Worm (Caenorhabditis elegans) whole organism, mixed stage, embryonic: Measurements from ENCODE around the gene C25E10.8.

Experiments
- M03D4.4 ChIP-seq: sonication (generic microtip); optimal IDR thresholded peaks from 2 replicates; lab custom pipeline; 2017; ENCODE audit warnings: mild to moderate bottlenecking, missing genetic modification characterization, missing compliant biosample characterization
- bed-3 ChIP-seq: fragments of 200-800 bp; sonication (Bioruptor generic); optimal IDR thresholded peaks from 3 replicates; lab custom pipeline; 2018; ENCODE audit warnings: mild to moderate bottlenecking, missing genetic modification characterization, moderate library complexity, missing compliant biosample characterization
- blmp-1 ChIP-seq: fragments of 150-350 bp; optimal IDR thresholded peaks from 2 replicates; lab custom pipeline; 2014; ENCODE audit warnings: missing biosample characterization, missing genetic modification characterization
- ceh-39 ChIP-seq: fragments of 150-350 bp; optimal IDR thresholded peaks from 2 replicates; lab custom pipeline; 2014; ENCODE audit warnings: missing biosample characterization, missing genetic modification characterization
- ceh-83 ChIP-seq: fragments of 200-800 bp; sonication (Bioruptor generic); optimal IDR thresholded peaks from 2 replicates; lab custom pipeline; 2018; ENCODE audit warnings: mild to moderate bottlenecking, missing genetic modification characterization, missing compliant biosample characterization
- ces-1 ChIP-seq: fragments of 150-350 bp; optimal IDR thresholded peaks from 2 replicates; lab custom pipeline; 2014; ENCODE audit warnings: missing biosample characterization, missing genetic modification reagents, missing genetic modification characterization
- drap-1 ChIP-seq: fragments of 200-800 bp; sonication (Bioruptor generic); optimal IDR thresholded peaks from 3 replicates; lab custom pipeline; 2018; ENCODE audit warnings: mild to moderate bottlenecking, missing genetic modification characterization, missing compliant biosample characterization
- elt-1 ChIP-seq: sonication (generic microtip); optimal IDR thresholded peaks from 2 replicates; lab custom pipeline; 2017; ENCODE audit warnings: missing genetic modification characterization, mild to moderate bottlenecking, missing compliant biosample characterization, antibody characterized with exemption, moderate library complexity, borderline replicate concordance; ENCODE audit not compliant: insufficient read depth
- elt-3 ChIP-seq: fragments of 150-350 bp; optimal IDR thresholded peaks from 2 replicates; lab custom pipeline; 2014; ENCODE audit warnings: missing biosample characterization, missing genetic modification characterization
- ham-2 ChIP-seq: fragments of 200-800 bp; sonication (Bioruptor generic); optimal IDR thresholded peaks from 2 replicates; lab custom pipeline; 2018; ENCODE audit warnings: mild to moderate bottlenecking, missing genetic modification characterization, missing compliant biosample characterization
- hlh-1 ChIP-seq: fragments of 150-350 bp; optimal IDR thresholded peaks from 2 replicates; lab custom pipeline; 2014; ENCODE audit warnings: missing biosample characterization, missing genetic modification reagents, missing genetic modification characterization
- lin-13 ChIP-seq: fragments of 150-350 bp; optimal IDR thresholded peaks from 2 replicates; lab custom pipeline; 2014; ENCODE audit warnings: missing biosample characterization, missing genetic modification characterization
- lin-32 ChIP-seq: fragments of 200-800 bp; sonication (Bioruptor generic); optimal IDR thresholded peaks from 2 replicates; lab custom pipeline; 2018; ENCODE audit warnings: mild to moderate bottlenecking, missing genetic modification characterization, missing compliant biosample characterization
- mab-5 ChIP-seq: fragments of 150-350 bp; optimal IDR thresholded peaks from 2 replicates; lab custom pipeline; 2014; ENCODE audit warnings: missing biosample characterization, missing genetic modification characterization
- mls-2 ChIP-seq: sonication (generic microtip); optimal IDR thresholded peaks from 2 replicates; lab custom pipeline; 2016; ENCODE audit warnings: mild to moderate bottlenecking, missing genetic modification characterization, moderate library complexity, missing compliant biosample characterization
- nhr-12 ChIP-seq: fragments of 150-350 bp; optimal IDR thresholded peaks from 2 replicates; lab custom pipeline; 2014; ENCODE audit warnings: missing biosample characterization, missing genetic modification characterization
- nhr-28 ChIP-seq: fragments of 150-350 bp; optimal IDR thresholded peaks from 2 replicates; lab custom pipeline; 2014; ENCODE audit warnings: missing biosample characterization, missing genetic modification characterization
- pha-4 ChIP-seq: fragments of 150-350 bp; optimal IDR thresholded peaks from 2 replicates; lab custom pipeline; 2018; ENCODE audit warnings: missing biosample characterization, missing genetic modification reagents, missing genetic modification characterization
- sem-2 ChIP-seq: fragments of 200-800 bp; sonication (Bioruptor generic); optimal IDR thresholded peaks from 2 replicates; lab custom pipeline; 2018; ENCODE audit warnings: mild to moderate bottlenecking, missing genetic modification characterization, missing compliant biosample characterization
- snpc-4 ChIP-seq: fragments of 150-350 bp; optimal IDR thresholded peaks from 2 replicates; lab custom pipeline; 2014; ENCODE audit warnings: missing biosample characterization, missing genetic modification characterization
- sptf-1 ChIP-seq: sonication (generic microtip); optimal IDR thresholded peaks from 2 replicates; lab custom pipeline; 2017; ENCODE audit warnings: mild to moderate bottlenecking, missing genetic modification characterization, moderate library complexity, missing compliant biosample characterization
- tbx-8 ChIP-seq: fragments of 200-800 bp; sonication (Bioruptor generic); optimal IDR thresholded peaks from 2 replicates; lab custom pipeline; 2018; ENCODE audit warnings: mild to moderate bottlenecking, missing genetic modification characterization, moderate library complexity, missing compliant biosample characterization
- unc-39 ChIP-seq: fragments of 150-350 bp; optimal IDR thresholded peaks from 2 replicates; lab custom pipeline; 2014; ENCODE audit warnings: missing biosample characterization, missing genetic modification characterization
- unc-62 ChIP-seq: fragments of 150-350 bp; optimal IDR thresholded peaks from 2 replicates; lab custom pipeline; 2014; ENCODE audit warnings: missing biosample characterization, missing genetic modification reagents, missing genetic modification characterization
- ztf-11 ChIP-seq: fragments of 150-350 bp; optimal IDR thresholded peaks from 2 replicates; lab custom pipeline; 2014; ENCODE audit warnings: missing biosample characterization, missing genetic modification characterization

Gene C25E10.8

ce11 chrV:9092209-9092608 lies 38.3 kb upstream of the C25E10.8 start, which contains the start of gene T27E4.1:
T27E4.1 (plus strand) TSS chrV:9092345.
- no peak for TF ChIP-seq blmp-1 (tag; lab: Kevin White, UChicago)
- TF ChIP-seq unc-39 (tag; lab: Kevin White, UChicago) = no peak
- TF ChIP-seq nhr-28 (tag; lab: Kevin White, UChicago) = no peak
- no peak for TF ChIP-seq hlh-1 (tag; lab: Kevin White, UChicago)
- no peak for TF ChIP-seq bed-3
- no peak for TF ChIP-seq nhr-12 (tag; lab: Kevin White, UChicago)
- no peak for TF ChIP-seq ces-1 (GFP tag; lab: Kevin White, UChicago)
- no peak for TF ChIP-seq lin-13 (tag; lab: Kevin White, UChicago)
- TF ChIP-seq mls-2 (tag; lab: Kevin White, UChicago) = no peak
- TF ChIP-seq unc-62 (GFP tag; lab: Kevin White, UChicago) = no peak
- TF ChIP-seq sem-2 (GFP tag; lab: Kevin White, UChicago) = no peak
- TF ChIP-seq pha-4 (tag; lab: Kevin White, UChicago) = no peak

ce11 chrV:9088758-9089157 lies 34.9 kb upstream of the C25E10.8 start:
- no peak for TF ChIP-seq ztf-11 (tag; lab: Kevin White, UChicago)
- no peak for TF ChIP-seq mab-5 (tag; lab: Kevin White, UChicago)
- TF ChIP-seq lin-32 = no peak
- peak; percentile 63 for TF ChIP-seq mls-2 (tag; lab: Kevin White, UChicago)
- no peak for TF ChIP-seq M03D4.4 (tag; lab: Kevin White, UChicago)
- TF ChIP-seq snpc-4 (tag; lab: Kevin White, UChicago) = no peak
- no peak for TF ChIP-seq nhr-28 (tag; lab: Kevin White, UChicago)
- no peak for TF ChIP-seq elt-3 (tag; lab: Kevin White, UChicago)
- no peak for TF ChIP-seq drap-1 (GFP tag; lab: Kevin White, UChicago)

- TF ChIP-seq ceh-39 (no peak), hlh-1 (tag; lab: Kevin White, UChicago) (no peak), ceh-83 (GFP tag; lab: Kevin White, UChicago) (no peak)
Measured at ce11 chrV:9085845-9086244, 32.0 kb upstream of the C25E10.8 start.

ce11 chrV:9084252-9084651 lies 30.4 kb upstream of the C25E10.8 start:
- TF ChIP-seq unc-39 (tag; lab: Kevin White, UChicago) = no peak
- no peak for TF ChIP-seq ceh-83 (GFP tag; lab: Kevin White, UChicago)
- TF ChIP-seq, all 35 proteins: peak for 0

ce11 chrV:9082350-9082749 lies 28.5 kb upstream of the C25E10.8 start:
- TF ChIP-seq nhr-12 (tag; lab: Kevin White, UChicago) (no peak), mab-5 (tag; lab: Kevin White, UChicago) (no peak), unc-39 (tag; lab: Kevin White, UChicago) (no peak), ztf-11 (tag; lab: Kevin White, UChicago) (no peak), ceh-39 (no peak), sptf-1 (no peak), tbx-8 (GFP tag; lab: Kevin White, UChicago) (no peak), lin-13 (tag; lab: Kevin White, UChicago) (no peak), elt-3 (tag; lab: Kevin White, UChicago) (no peak), elt-1 (tag; lab: Kevin White, UChicago) (no peak), mls-2 (tag; lab: Kevin White, UChicago) (no peak), lin-32 (no peak), bed-3 (no peak), ham-2 (GFP tag; lab: Kevin White, UChicago) (no peak)

- TF ChIP-seq unc-39 (tag; lab: Kevin White, UChicago) (no peak), hlh-1 (tag; lab: Kevin White, UChicago) (no peak), lin-32 (no peak), tbx-8 (GFP tag; lab: Kevin White, UChicago) (no peak), pha-4 (tag; lab: Kevin White, UChicago) (no peak), nhr-12 (tag; lab: Kevin White, UChicago) (no peak), drap-1 (GFP tag; lab: Kevin White, UChicago) (no peak), mab-5 (tag; lab: Kevin White, UChicago) (no peak), blmp-1 (tag; lab: Kevin White, UChicago) (no peak), unc-62 (GFP tag; lab: Kevin White, UChicago) (no peak), ces-1 (GFP tag; lab: Kevin White, UChicago) (no peak), sem-2 (GFP tag; lab: Kevin White, UChicago) (no peak)
Measured at ce11 chrV:9081410-9081809, 27.5 kb upstream of the C25E10.8 start.
